Worm (Caenorhabditis elegans) whole organism, L4 larva: ENCODE data around the gene R05F9.11.

Experiments
- F37D6.2 ChIP-seq: sonication (generic microtip); optimal IDR thresholded peaks from 2 replicates; lab custom pipeline; 2016; ENCODE audit warnings: mild to moderate bottlenecking, missing genetic modification characterization, missing compliant biosample characterization
- F44E2.7 ChIP-seq: fragments of 200-800 bp; sonication (Bioruptor generic); IDR thresholded peaks from 2 replicates; pipeline ENCODE4 v2.1.2; 2022; ENCODE audit warnings: missing genetic modification characterization, missing compliant biosample characterization
- T20F7.1 ChIP-seq: fragments of 200-800 bp; sonication (Bioruptor generic); optimal IDR thresholded peaks from 2 replicates; lab custom pipeline; 2018; ENCODE audit warnings: mild to moderate bottlenecking, missing genetic modification characterization, missing compliant biosample characterization
- Y5F2A.4 ChIP-seq: fragments of 200-800 bp; sonication (Bioruptor generic); optimal IDR thresholded peaks from 2 replicates; lab custom pipeline; 2018; ENCODE audit warnings: mild to moderate bottlenecking, missing genetic modification characterization, missing compliant biosample characterization
- ZK337.2 ChIP-seq: fragments of 200-800 bp; sonication (Bioruptor generic); IDR thresholded peaks from 2 replicates; pipeline ENCODE4 v1.3.6; 2022; ENCODE audit warnings: missing genetic modification reagents, missing genetic modification characterization, missing compliant biosample characterization
- aha-1 ChIP-seq: fragments of 150-350 bp; peaks from one replicate; lab custom pipeline; 2014; ENCODE audit warnings: missing biosample characterization, missing genetic modification characterization
- ama-1 ChIP-seq: fragments of 150-350 bp; optimal IDR thresholded peaks from 2 replicates; lab custom pipeline; 2014; ENCODE audit warnings: inconsistent platforms, mixed read lengths
- arid-1 ChIP-seq: fragments of 200-800 bp; sonication (Bioruptor generic); conservative IDR thresholded peaks from 2 replicates; pipeline ENCODE4 v1.3.6; 2022; ENCODE audit warnings: missing genetic modification reagents, missing genetic modification characterization, missing compliant biosample characterization
- ceh-44 ChIP-seq: fragments of 200-800 bp; sonication (Bioruptor generic); IDR thresholded peaks from 2 replicates; pipeline ENCODE4 v1.3.6; 2022; ENCODE audit warnings: missing genetic modification reagents, missing genetic modification characterization, missing compliant biosample characterization
- ctbp-1 ChIP-seq: fragments of 200-800 bp; sonication (Bioruptor generic); IDR thresholded peaks from 2 replicates; pipeline ENCODE4 v1.3.6; 2022; ENCODE audit warnings: missing genetic modification reagents, missing genetic modification characterization, missing compliant biosample characterization
- egl-43 ChIP-seq: fragments of 200-800 bp; sonication (Bioruptor generic); IDR thresholded peaks from 2 replicates; pipeline ENCODE4 v1.3.6; 2022; ENCODE audit warnings: missing genetic modification reagents, missing genetic modification characterization, missing compliant biosample characterization
- fkh-10 ChIP-seq: fragments of 150-350 bp; optimal IDR thresholded peaks from 2 replicates; lab custom pipeline; 2014; ENCODE audit warnings: missing biosample characterization, missing genetic modification reagents, missing genetic modification characterization
- gei-8 ChIP-seq: fragments of 200-800 bp; sonication (Bioruptor generic); optimal IDR thresholded peaks from 2 replicates; lab custom pipeline; 2018; ENCODE audit warnings: mild to moderate bottlenecking, missing genetic modification characterization, missing compliant biosample characterization
- hif-1 ChIP-seq, 2 experiments: sonication (generic microtip); optimal IDR thresholded peaks; 2 replicates each; lab custom pipeline; 2016 to 2017; ENCODE audit warnings: missing compliant biosample characterization in 2 of 2, missing genetic modification characterization in 2 of 2, missing genetic modification reagents in 2 of 2, missing genotype in 2 of 2, mild to moderate bottlenecking in 1 of 2
- lin-1 ChIP-seq: fragments of 200-800 bp; sonication (Bioruptor generic); IDR thresholded peaks from 2 replicates; pipeline ENCODE4 v1.3.6; 2022; ENCODE audit warnings: missing genetic modification reagents, missing genetic modification characterization, missing compliant biosample characterization
- lin-13 ChIP-seq: fragments of 150-350 bp; optimal IDR thresholded peaks from 2 replicates; lab custom pipeline; 2014; ENCODE audit warnings: missing biosample characterization, missing genetic modification reagents, missing genetic modification characterization
- lin-15B ChIP-seq: fragments of 150-350 bp; sonication (generic microtip); optimal IDR thresholded peaks from 3 replicates; lab custom pipeline; 2014; ENCODE audit warnings: missing biosample characterization, missing genetic modification characterization
- lin-39 ChIP-seq: fragments of 150-350 bp; optimal IDR thresholded peaks from 2 replicates; lab custom pipeline; 2014; ENCODE audit warnings: missing biosample characterization, missing genetic modification reagents, missing genetic modification characterization
- madf-9 ChIP-seq: fragments of 200-800 bp; sonication (Bioruptor generic); conservative IDR thresholded peaks from 2 replicates; pipeline ENCODE4 v1.3.6; 2022; ENCODE audit warnings: missing genetic modification reagents, missing genetic modification characterization, missing compliant biosample characterization
- mdt-29 ChIP-seq: fragments of 200-800 bp; sonication (Bioruptor generic); IDR thresholded peaks from 2 replicates; pipeline ENCODE4 v1.3.6; 2022; ENCODE audit warnings: missing genetic modification reagents, missing genetic modification characterization, missing compliant biosample characterization
- mxl-2 ChIP-seq: fragments of 200-800 bp; sonication (Bioruptor generic); conservative IDR thresholded peaks from 2 replicates; pipeline ENCODE4 v1.3.6; 2022; ENCODE audit warnings: missing genetic modification reagents, missing genetic modification characterization, missing compliant biosample characterization
- nhr-25 ChIP-seq: sonication (generic microtip); optimal IDR thresholded peaks from 2 replicates; lab custom pipeline; 2017; ENCODE audit warnings: missing genetic modification characterization, mild to moderate bottlenecking, missing compliant biosample characterization, antibody characterized with exemption, moderate library complexity, borderline replicate concordance; ENCODE audit not compliant: insufficient read depth
- nhr-48 ChIP-seq: sonication (generic microtip); optimal IDR thresholded peaks from 2 replicates; lab custom pipeline; 2016; ENCODE audit warnings: mild to moderate bottlenecking, missing genetic modification characterization, missing compliant biosample characterization
- nhr-6 ChIP-seq: fragments of 150-350 bp; optimal IDR thresholded peaks from 2 replicates; lab custom pipeline; 2014; ENCODE audit warnings: missing biosample characterization, missing genetic modification characterization
- nhr-76 ChIP-seq: fragments of 150-350 bp; optimal IDR thresholded peaks from 2 replicates; lab custom pipeline; 2014; ENCODE audit warnings: missing biosample characterization, missing genetic modification characterization
- pqm-1 ChIP-seq: sonication (generic microtip); optimal IDR thresholded peaks from 2 replicates; lab custom pipeline; 2017; ENCODE audit warnings: missing biosample characterization, missing genetic modification characterization
- set-16 ChIP-seq: fragments of 200-800 bp; sonication (Bioruptor generic); IDR thresholded peaks from 2 replicates; pipeline ENCODE4 v1.3.6; 2022; ENCODE audit warnings: missing genetic modification reagents, missing genetic modification characterization, missing compliant biosample characterization
- snpc-1.2 ChIP-seq: fragments of 200-800 bp; sonication (Bioruptor generic); IDR thresholded peaks from 2 replicates; pipeline ENCODE4 v1.3.6; 2022; ENCODE audit warnings: missing genetic modification reagents, missing genetic modification characterization, missing compliant biosample characterization
- snpc-4 ChIP-seq: fragments of 150-350 bp; optimal IDR thresholded peaks from 2 replicates; lab custom pipeline; 2014; ENCODE audit warnings: missing biosample characterization, missing genetic modification characterization
- spr-1 ChIP-seq: sonication (generic microtip); optimal IDR thresholded peaks from 2 replicates; lab custom pipeline; 2016; ENCODE audit warnings: mild to moderate bottlenecking, missing genetic modification characterization, missing compliant biosample characterization
- spr-3 ChIP-seq: fragments of 200-800 bp; sonication (Bioruptor generic); optimal IDR thresholded peaks from 2 replicates; lab custom pipeline; 2018; ENCODE audit warnings: mild to moderate bottlenecking, missing genetic modification characterization, missing compliant biosample characterization
- tag-97 ChIP-seq: fragments of 200-800 bp; sonication (Bioruptor generic); IDR thresholded peaks from 2 replicates; pipeline ENCODE4 v1.3.6; 2022; ENCODE audit warnings: missing genetic modification characterization, missing compliant biosample characterization
- unc-62 ChIP-seq, 3 experiments: fragments of 150-350 bp in 1 of 3; sonication (generic microtip); optimal IDR thresholded peaks in 2 of 3; peaks in 1 of 3; 1 replicate in 1 of 3; 2 replicates in 2 of 3; lab custom pipeline; 2014 to 2017; ENCODE audit warnings: missing biosample characterization in 3 of 3, missing genetic modification characterization in 3 of 3, missing genetic modification reagents in 3 of 3, missing genotype in 1 of 3
- zag-1 ChIP-seq: fragments of 150-350 bp; optimal IDR thresholded peaks from 2 replicates; lab custom pipeline; 2014; ENCODE audit warnings: missing biosample characterization, missing genetic modification characterization
- ztf-7 ChIP-seq: fragments of 150-350 bp; optimal IDR thresholded peaks from 2 replicates; lab custom pipeline; 2014; ENCODE audit warnings: missing biosample characterization, missing genetic modification characterization

The R05F9.11 gene

ce11 chrII:4870691-4871090, 43.3 kb downstream of the R05F9.11 start, which contains the start of gene col-20:
Gene col-20, minus strand, starts transcription at chrII:4870791.
- no peak for TF ChIP-seq ztf-7 (tag; lab: Kevin White, UChicago)
- no peak for TF ChIP-seq nhr-25 (tag; lab: Kevin White, UChicago)
- TF ChIP-seq ceh-44 (GFP tag; lab: Robert Waterston, UW), result no peak
- TF ChIP-seq lin-1, result no peak
- no peak for TF ChIP-seq mxl-2
- TF ChIP-seq F37D6.2 (tag; lab: Kevin White, UChicago), result no peak
- no peak for TF ChIP-seq snpc-4 (tag; lab: Kevin White, UChicago)
- no peak for TF ChIP-seq lin-15B (tag; lab: Kevin White, UChicago)
- TF ChIP-seq pqm-1 (tag; lab: Kevin White, UChicago), result no peak
- TF ChIP-seq hif-1 (tag; optimal IDR thresholded peaks at IDR 0.05; lab: Kevin White, UChicago), result no peak
- no peak for TF ChIP-seq lin-39
- TF ChIP-seq nhr-76 (tag; lab: Kevin White, UChicago), result no peak
- no peak for TF ChIP-seq madf-9 (GFP tag; lab: Robert Waterston, UW)
- TF ChIP-seq tag-97, result no peak
- no peak for TF ChIP-seq zag-1
- TF ChIP-seq unc-62 (GFP tag; optimal IDR thresholded peaks at IDR 0.05 in 1 of 2; lab: Kevin White, UChicago), result no peak
- TF ChIP-seq unc-62 (tag; optimal IDR thresholded peaks at IDR 0.05; lab: Kevin White, UChicago), result no peak
- TF ChIP-seq F44E2.7 (GFP tag; lab: Robert Waterston, UW), result no peak

DNA sequence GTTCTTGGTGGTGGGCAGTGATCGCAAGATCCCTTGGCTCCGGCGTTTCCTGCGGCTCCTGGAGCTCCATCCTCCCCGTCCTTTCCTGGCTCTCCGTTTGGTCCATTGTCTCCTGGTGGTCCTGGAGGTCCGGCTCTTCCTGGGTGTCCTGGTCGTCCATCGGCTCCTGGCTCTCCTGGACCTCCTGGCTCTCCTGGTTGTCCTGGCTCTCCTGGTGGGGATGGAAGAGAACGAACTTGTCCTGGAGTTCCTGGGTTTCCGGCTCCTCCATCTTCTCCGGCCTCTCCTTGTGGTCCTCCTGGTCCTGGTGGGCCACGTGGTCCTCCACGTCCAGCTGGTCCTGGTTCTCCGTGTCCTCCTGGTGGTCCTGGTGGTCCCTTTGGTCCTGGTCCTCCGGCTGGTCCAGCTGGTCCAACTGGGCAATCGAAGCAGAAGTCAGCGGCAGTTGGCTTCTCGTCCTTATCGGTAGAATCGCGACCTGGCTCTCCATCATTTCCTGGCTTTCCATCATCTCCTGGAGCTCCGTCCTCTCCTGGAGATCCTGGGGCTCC, 44.1 kb downstream of the R05F9.11 start:
- TF ChIP-seq nhr-6 (no peak), ctbp-1 (GFP tag; lab: Robert Waterston, UW) (0 out of 2 replicates have a peak, but pooled peaks have one; percentile 29), aha-1 (peak; percentile 7), T20F7.1 (GFP tag; lab: Kevin White, UChicago) (no peak), lin-13 (GFP tag; lab: Kevin White, UChicago) (no peak), arid-1 (GFP tag; lab: Robert Waterston, UW) (no peak), set-16 (peak; percentile 98), madf-9 (GFP tag; lab: Robert Waterston, UW) (peak; percentile 2; the same call in 1 of the 2 replicates), egl-43 (GFP tag; lab: Robert Waterston, UW) (0 out of 2 replicates have a peak, but pooled peaks have one; percentile 33), ama-1 (lab: Kevin White, UChicago) (no peak), fkh-10 (no peak)

DNA sequence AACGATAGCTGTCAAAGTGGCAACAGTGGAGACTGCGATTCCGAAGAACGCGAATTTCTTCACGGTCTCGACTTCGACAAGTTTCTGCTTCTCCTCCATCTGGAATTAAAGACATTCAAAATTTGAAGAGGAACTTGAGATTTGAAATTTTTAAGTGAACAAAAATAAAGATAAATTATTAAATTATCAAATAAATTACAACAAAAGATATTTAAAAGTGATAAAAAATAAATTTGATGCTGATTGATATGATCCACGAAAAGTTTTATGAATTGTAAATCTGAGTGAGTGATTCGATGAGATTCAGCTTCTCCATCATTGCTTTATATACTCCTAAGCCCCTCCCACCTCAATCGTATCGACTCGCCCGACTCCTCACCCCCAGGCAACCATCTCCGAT, 46.5 kb downstream of the R05F9.11 start, which contains the start of gene col-17:
TSS of gene col-17 (minus strand) at position 101 of the 400 bp plus-strand sequence.
- no peak for TF ChIP-seq nhr-48
- no peak for TF ChIP-seq ZK337.2
- no peak for TF ChIP-seq spr-3
- no peak for TF ChIP-seq aha-1
- TF ChIP-seq unc-62 (GFP tag; optimal IDR thresholded peaks at IDR 0.05 in 1 of 2; lab: Kevin White, UChicago), result no peak
- no peak for TF ChIP-seq unc-62 (tag; optimal IDR thresholded peaks at IDR 0.05; lab: Kevin White, UChicago)
- TF ChIP-seq mdt-29 (GFP tag; lab: Robert Waterston, UW), result no peak
- TF ChIP-seq gei-8 (GFP tag; lab: Kevin White, UChicago), result no peak
- no peak for TF ChIP-seq Y5F2A.4 (GFP tag; lab: Kevin White, UChicago)
- no peak for TF ChIP-seq lin-1
- no peak for TF ChIP-seq spr-1

- peak; percentile 97 for TF ChIP-seq set-16
- TF ChIP-seq snpc-1.2, result 0 out of 2 replicates have a peak, but pooled peaks have one; percentile 23
Observed at ce11 chrII:4866819-4867218, 47.2 kb downstream of the R05F9.11 start.
